Worm (Caenorhabditis elegans) whole organism, L4 larva: ENCODE data around the gene nspc-19.

Experiments used
- F26F4.8 ChIP-seq: fragments of 200-800 bp; sonication (Bioruptor generic); conservative IDR thresholded peaks from 2 replicates; pipeline ENCODE4 v1.3.6; 2022; ENCODE audit warnings: missing genetic modification characterization, missing compliant biosample characterization
- F37D6.2 ChIP-seq: sonication (generic microtip); optimal IDR thresholded peaks from 2 replicates; lab custom pipeline; 2016; ENCODE audit warnings: mild to moderate bottlenecking, missing genetic modification characterization, missing compliant biosample characterization
- F49E8.2 ChIP-seq: sonication (generic microtip); optimal IDR thresholded peaks from 2 replicates; lab custom pipeline; 2016; ENCODE audit warnings: missing compliant biosample characterization, mild to moderate bottlenecking, missing genetic modification characterization, borderline replicate concordance
- Y75B8A.6 ChIP-seq: fragments of 200-800 bp; sonication (Bioruptor generic); IDR thresholded peaks from 2 replicates; pipeline ENCODE4 v1.3.6; 2022; ENCODE audit warnings: missing genetic modification reagents, missing genetic modification characterization, missing compliant biosample characterization
- ZK546.5 ChIP-seq, 2 experiments: sonication (generic microtip); optimal IDR thresholded peaks; 2 replicates each; lab custom pipeline; 2017; ENCODE audit warnings: missing biosample characterization in 2 of 2, missing genetic modification characterization in 2 of 2
- aha-1 ChIP-seq: fragments of 150-350 bp; peaks from one replicate; lab custom pipeline; 2014; ENCODE audit warnings: missing biosample characterization, missing genetic modification characterization
- attf-4 ChIP-seq: sonication (generic microtip); optimal IDR thresholded peaks from 3 replicates; lab custom pipeline; 2017; ENCODE audit warnings: missing biosample characterization, missing genetic modification characterization
- ceh-28 ChIP-seq: fragments of 150-350 bp; optimal IDR thresholded peaks from 2 replicates; lab custom pipeline; 2014; ENCODE audit warnings: missing biosample characterization, missing genetic modification reagents, missing genetic modification characterization
- ces-1 ChIP-seq: fragments of 150-350 bp; sonication (generic microtip); optimal IDR thresholded peaks from 4 replicates; lab custom pipeline; 2014; ENCODE audit warnings: missing biosample characterization, missing genetic modification reagents, missing genetic modification characterization
- daf-16 ChIP-seq, 3 experiments: sonication (generic microtip); optimal IDR thresholded peaks; 2 replicates each; lab custom pipeline; 2016 to 2017; ENCODE audit warnings: missing genetic modification characterization in 3 of 3, missing genetic modification reagents in 3 of 3, mild to moderate bottlenecking in 2 of 3, missing compliant biosample characterization in 2 of 3, missing biosample characterization in 1 of 3, moderate library complexity in 1 of 3
- dmd-6 ChIP-seq: fragments of 200-800 bp; sonication (Bioruptor generic); IDR thresholded peaks from 2 replicates; pipeline ENCODE4 v1.3.6; 2022; ENCODE audit warnings: missing genetic modification reagents, missing genetic modification characterization, missing compliant biosample characterization
- duxl-1 ChIP-seq: sonication (generic microtip); optimal IDR thresholded peaks from 2 replicates; lab custom pipeline; 2016; ENCODE audit warnings: mild to moderate bottlenecking, missing genetic modification characterization, moderate library complexity, missing compliant biosample characterization; ENCODE audit not compliant: poor library complexity
- dve-1 ChIP-seq: sonication (generic microtip); optimal IDR thresholded peaks from 2 replicates; lab custom pipeline; 2017; ENCODE audit warnings: antibody characterized with exemption, mild to moderate bottlenecking, missing genetic modification characterization, missing compliant biosample characterization; ENCODE audit not compliant: insufficient read depth
- egl-43 ChIP-seq: fragments of 200-800 bp; sonication (Bioruptor generic); IDR thresholded peaks from 2 replicates; pipeline ENCODE4 v1.3.6; 2022; ENCODE audit warnings: missing genetic modification reagents, missing genetic modification characterization, missing compliant biosample characterization
- gei-8 ChIP-seq: fragments of 200-800 bp; sonication (Bioruptor generic); optimal IDR thresholded peaks from 2 replicates; lab custom pipeline; 2018; ENCODE audit warnings: mild to moderate bottlenecking, missing genetic modification characterization, missing compliant biosample characterization
- hif-1 ChIP-seq, 2 experiments: sonication (generic microtip); optimal IDR thresholded peaks; 2 replicates each; lab custom pipeline; 2016 to 2017; ENCODE audit warnings: missing compliant biosample characterization in 2 of 2, missing genetic modification characterization in 2 of 2, missing genetic modification reagents in 2 of 2, missing genotype in 2 of 2, mild to moderate bottlenecking in 1 of 2
- lin-13 ChIP-seq: fragments of 150-350 bp; optimal IDR thresholded peaks from 2 replicates; lab custom pipeline; 2014; ENCODE audit warnings: missing biosample characterization, missing genetic modification reagents, missing genetic modification characterization
- lin-15B ChIP-seq: fragments of 150-350 bp; sonication (generic microtip); optimal IDR thresholded peaks from 3 replicates; lab custom pipeline; 2014; ENCODE audit warnings: missing biosample characterization, missing genetic modification characterization
- lin-29 ChIP-seq: fragments of 200-800 bp; sonication (Bioruptor generic); IDR thresholded peaks from 2 replicates; pipeline ENCODE4 v1.3.6; 2022; ENCODE audit warnings: missing genetic modification reagents, missing genetic modification characterization, missing compliant biosample characterization
- mdt-29 ChIP-seq: fragments of 200-800 bp; sonication (Bioruptor generic); IDR thresholded peaks from 2 replicates; pipeline ENCODE4 v1.3.6; 2022; ENCODE audit warnings: missing genetic modification reagents, missing genetic modification characterization, missing compliant biosample characterization
- nhr-10 ChIP-seq: fragments of 150-350 bp; optimal IDR thresholded peaks from 2 replicates; lab custom pipeline; 2014; ENCODE audit warnings: missing biosample characterization, missing genetic modification characterization
- nhr-25 ChIP-seq: sonication (generic microtip); optimal IDR thresholded peaks from 2 replicates; lab custom pipeline; 2017; ENCODE audit warnings: missing genetic modification characterization, mild to moderate bottlenecking, missing compliant biosample characterization, antibody characterized with exemption, moderate library complexity, borderline replicate concordance; ENCODE audit not compliant: insufficient read depth
- nhr-28 ChIP-seq: fragments of 150-350 bp; optimal IDR thresholded peaks from 2 replicates; lab custom pipeline; 2014; ENCODE audit warnings: missing biosample characterization, missing genetic modification characterization
- pha-4 ChIP-seq, 2 experiments: fragments of 150-350 bp in 1 of 2; fragments of 200-800 bp in 1 of 2; sonication (Bioruptor generic) in 1 of 2; IDR thresholded peaks in 1 of 2; optimal IDR thresholded peaks in 1 of 2; 2 replicates each; pipeline versions ENCODE4 v1.3.6 to Lab custom; 2014 to 2022; ENCODE audit warnings: missing genetic modification characterization in 2 of 2, missing genetic modification reagents in 2 of 2, missing biosample characterization in 1 of 2, missing compliant biosample characterization in 1 of 2
- set-16 ChIP-seq: fragments of 200-800 bp; sonication (Bioruptor generic); IDR thresholded peaks from 2 replicates; pipeline ENCODE4 v1.3.6; 2022; ENCODE audit warnings: missing genetic modification reagents, missing genetic modification characterization, missing compliant biosample characterization
- snpc-1.2 ChIP-seq: fragments of 200-800 bp; sonication (Bioruptor generic); IDR thresholded peaks from 2 replicates; pipeline ENCODE4 v1.3.6; 2022; ENCODE audit warnings: missing genetic modification reagents, missing genetic modification characterization, missing compliant biosample characterization
- snpc-4 ChIP-seq: fragments of 150-350 bp; optimal IDR thresholded peaks from 2 replicates; lab custom pipeline; 2014; ENCODE audit warnings: missing biosample characterization, missing genetic modification characterization
- unc-62 ChIP-seq, 3 experiments: fragments of 150-350 bp in 1 of 3; sonication (generic microtip); optimal IDR thresholded peaks in 2 of 3; peaks in 1 of 3; 1 replicate in 1 of 3; 2 replicates in 2 of 3; lab custom pipeline; 2014 to 2017; ENCODE audit warnings: missing biosample characterization in 3 of 3, missing genetic modification characterization in 3 of 3, missing genetic modification reagents in 3 of 3, missing genotype in 1 of 3
- zag-1 ChIP-seq: fragments of 150-350 bp; optimal IDR thresholded peaks from 2 replicates; lab custom pipeline; 2014; ENCODE audit warnings: missing biosample characterization, missing genetic modification characterization
- zfp-2 ChIP-seq: sonication (generic microtip); optimal IDR thresholded peaks from 2 replicates; lab custom pipeline; 2016; ENCODE audit warnings: mild to moderate bottlenecking, missing genetic modification characterization, missing compliant biosample characterization
- zfp-3 ChIP-seq: fragments of 200-800 bp; sonication (Bioruptor generic); conservative IDR thresholded peaks from 2 replicates; pipeline ENCODE4 v1.3.6; 2022; ENCODE audit warnings: missing genetic modification reagents, missing genetic modification characterization, missing compliant biosample characterization
- zip-2 ChIP-seq: fragments of 150-350 bp; optimal IDR thresholded peaks from 2 replicates; lab custom pipeline; 2014; ENCODE audit warnings: missing biosample characterization, missing genetic modification characterization

nspc-19 gene

DNA sequence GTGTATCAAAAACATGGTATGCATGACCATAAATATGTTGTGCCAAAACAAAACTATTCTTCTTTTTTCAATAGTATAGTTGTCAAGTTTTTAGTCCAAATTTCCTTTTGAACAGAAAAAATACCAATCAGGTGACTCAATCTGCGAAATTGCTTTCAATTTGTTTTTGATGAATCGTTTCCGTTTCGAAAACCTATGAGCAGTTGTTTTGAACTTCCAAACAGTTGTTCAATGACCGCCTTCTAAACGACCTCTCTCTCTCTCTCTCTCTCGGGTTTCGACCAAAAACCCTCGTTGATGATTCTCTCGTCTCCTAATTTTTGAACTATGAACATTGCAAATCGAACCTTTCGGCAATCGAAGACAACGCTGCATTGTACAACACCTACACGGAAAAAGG is 37.5 kb downstream of the nspc-19 start (continued):
- TF ChIP-seq nhr-25 (tag; lab: Kevin White, UChicago) = no peak

DNA sequence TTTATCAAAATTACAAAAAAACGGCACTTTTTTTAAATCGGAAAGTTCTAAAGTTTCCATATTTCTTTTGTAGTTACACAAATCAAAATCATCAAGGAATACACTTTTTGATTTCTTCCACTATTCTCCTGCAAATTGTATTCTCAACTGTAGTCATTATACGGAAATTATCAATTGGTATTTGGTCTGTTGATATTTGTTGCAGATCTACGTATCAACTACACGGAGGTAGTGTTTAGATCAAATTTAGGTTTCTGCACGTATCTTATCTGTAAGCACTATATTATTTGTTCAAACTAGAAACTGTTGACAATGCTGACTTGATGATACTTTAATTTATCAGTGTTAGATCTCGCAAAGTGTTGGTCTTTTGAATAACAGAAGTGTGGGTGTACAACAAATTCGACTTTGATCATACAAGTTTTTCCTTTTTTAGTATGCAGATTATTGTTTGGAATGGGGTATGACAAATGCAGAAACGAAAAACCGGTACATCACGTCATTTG is 39.8 kb downstream of the nspc-19 start:
- TF ChIP-seq hif-1 (tag; optimal IDR thresholded peaks at IDR 0.05; lab: Kevin White, UChicago) = peak in 1 of 2 experiments; percentile 76
- TF ChIP-seq dmd-6 (GFP tag; lab: Robert Waterston, UW) = 0 out of 2 replicates have a peak, but pooled peaks have one; percentile 13
- TF ChIP-seq dve-1 (tag; lab: Kevin White, UChicago) = peak; percentile 16
- TF ChIP-seq daf-16 (GFP tag; optimal IDR thresholded peaks at IDR 0.05; lab: Kevin White, UChicago) = no peak
- TF ChIP-seq daf-16 (tag; optimal IDR thresholded peaks at IDR 0.05; lab: Kevin White, UChicago) = peak; percentile 75
- no peak for TF ChIP-seq lin-15B (tag; lab: Kevin White, UChicago)
- TF ChIP-seq nhr-28 = peak; percentile 96

DNA sequence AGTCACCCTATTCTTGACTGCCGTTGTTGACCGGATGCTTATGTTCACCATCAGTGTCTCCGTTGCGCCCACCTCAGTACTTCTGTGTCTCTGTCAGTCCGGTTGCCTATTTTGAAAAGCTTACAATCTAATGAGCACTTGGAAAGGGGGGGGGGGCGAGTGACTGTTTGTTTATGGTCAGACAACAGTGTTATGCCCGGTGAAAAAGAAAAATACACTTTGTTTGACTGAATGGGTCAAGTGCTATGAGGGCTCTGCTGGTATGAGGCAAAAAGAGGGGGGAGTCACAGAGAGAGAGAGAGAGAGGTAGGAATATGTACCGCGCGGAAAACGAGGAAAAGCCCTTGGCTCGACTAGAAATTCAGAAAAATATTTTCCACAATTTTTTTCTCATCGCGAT is 42.8 kb downstream of the nspc-19 start:
- no peak for TF ChIP-seq ces-1 (GFP tag; lab: Kevin White, UChicago)
- TF ChIP-seq aha-1 (tag; lab: Kevin White, UChicago) = peak; percentile 70

DNA sequence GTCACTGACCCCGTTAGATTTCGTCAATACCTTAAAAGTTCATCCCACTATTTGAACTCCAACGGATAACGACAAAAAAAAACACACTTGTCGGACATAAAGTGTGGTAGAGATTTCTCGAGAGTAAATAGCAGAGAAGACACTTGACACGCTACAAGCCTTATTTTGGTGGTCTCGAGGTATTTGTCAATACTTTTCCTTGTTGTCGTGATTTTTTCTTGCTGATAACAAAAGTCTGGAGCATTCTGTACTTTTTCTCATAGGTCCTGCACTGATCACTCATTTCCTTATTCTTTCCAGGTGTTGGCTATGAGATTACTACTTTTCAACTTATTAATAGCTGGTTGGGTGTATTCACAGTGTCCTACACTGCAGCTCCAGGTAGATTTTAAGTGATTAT is 43.9 kb downstream of the nspc-19 start, which contains the start of gene lron-1:
TSS of gene lron-1 (plus strand) at position 301 of the 400 bp plus-strand sequence.
- TF ChIP-seq pha-4 (GFP tag; IDR thresholded peaks at IDR 0.05; lab: Robert Waterston, UW) (no peak), pha-4 (tag; optimal IDR thresholded peaks at IDR 0.05; lab: Kevin White, UChicago) (peak; percentile 5), F26F4.8 (GFP tag; lab: Robert Waterston, UW) (no peak)

DNA sequence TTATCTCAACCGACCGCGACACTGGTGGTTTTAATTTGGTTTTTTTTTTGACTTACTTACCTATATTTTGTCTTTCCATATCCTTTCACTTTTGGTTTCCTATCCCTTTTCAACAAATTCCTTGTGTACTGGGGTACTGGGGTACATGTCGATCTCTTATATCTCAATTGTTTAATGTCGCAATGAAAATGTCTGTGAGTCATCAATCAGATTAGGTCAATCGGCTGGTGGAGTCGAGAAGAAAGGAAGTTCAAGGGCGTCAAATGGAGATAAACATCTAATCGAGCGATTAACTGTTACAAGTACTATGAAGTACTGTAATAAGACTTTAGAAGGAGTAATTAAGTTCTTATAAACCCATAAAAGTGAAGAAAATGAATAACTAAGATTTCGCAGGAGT is 47.4 kb downstream of the nspc-19 start:
- TF ChIP-seq nhr-10 (tag; lab: Kevin White, UChicago) (no peak), mdt-29 (GFP tag; lab: Robert Waterston, UW) (no peak), zfp-2 (tag; lab: Kevin White, UChicago) (no peak), egl-43 (GFP tag; lab: Robert Waterston, UW) (no peak), ZK546.5 (tag; optimal IDR thresholded peaks at IDR 0.05; lab: Kevin White, UChicago) (no peak), F49E8.2 (tag; lab: Kevin White, UChicago) (no peak), F37D6.2 (tag; lab: Kevin White, UChicago) (no peak), nhr-28 (peak; percentile 29), ceh-28 (tag; lab: Kevin White, UChicago) (no peak), snpc-4 (no peak), unc-62 (GFP tag; optimal IDR thresholded peaks at IDR 0.05 in 1 of 2; lab: Kevin White, UChicago) (peak in 1 of 2 experiments; percentile 86), unc-62 (tag; optimal IDR thresholded peaks at IDR 0.05; lab: Kevin White, UChicago) (no peak), Y75B8A.6 (GFP tag; lab: Robert Waterston, UW) (no peak), zfp-3 (no peak), zag-1 (tag; lab: Kevin White, UChicago) (no peak), gei-8 (GFP tag; lab: Kevin White, UChicago) (no peak), set-16 (GFP tag; lab: Robert Waterston, UW) (no peak), snpc-1.2 (GFP tag; lab: Robert Waterston, UW) (no peak), lin-13 (GFP tag; lab: Kevin White, UChicago) (no peak), duxl-1 (no peak), attf-4 (tag; lab: Kevin White, UChicago) (no peak), zip-2 (tag; lab: Kevin White, UChicago) (no peak), nhr-25 (tag; lab: Kevin White, UChicago) (peak; percentile 55), aha-1 (tag; lab: Kevin White, UChicago) (peak; percentile 18), lin-29 (GFP tag; lab: Robert Waterston, UW) (no peak)
